Worm (Caenorhabditis elegans) whole organism, L3 larva: Measurements from ENCODE around the gene Y51A2D.18.

Experiments used
- ama-1 ChIP-seq: fragments of 150-350 bp; optimal IDR thresholded peaks from 2 replicates; lab custom pipeline; 2018
- fos-1 ChIP-seq: fragments of 150-350 bp; optimal IDR thresholded peaks from 2 replicates; lab custom pipeline; 2014; ENCODE audit warnings: missing biosample characterization, missing genetic modification characterization

- no peak for TF ChIP-seq fos-1
- no peak for TF ChIP-seq ama-1 (lab: Kevin White, UChicago)
Measured at ce11 chrV:18462365-18462837, 24.7 kb downstream of the Y51A2D.18 start, which contains the start of gene ZK228.4.
